Fruit fly (Drosophila melanogaster) whole organism, embryonic: ENCODE data around the gene nmdyn-D7.

Experiments
- Abd-B ChIP-seq: fragments of 200-800 bp; sonication (Bioruptor generic); optimal IDR thresholded peaks from 2 replicates; lab custom pipeline; 2018; ENCODE audit warnings: missing biosample characterization, mild to moderate bottlenecking, missing genetic modification characterization, moderate library complexity
- Awh ChIP-seq: fragments of 200-800 bp; sonication (Bioruptor generic); IDR thresholded peaks from 2 replicates; pipeline ENCODE4, ENCODE4 v1.3.6; 2022; ENCODE audit warnings: missing biosample characterization, missing genetic modification characterization
- B-H1 ChIP-seq: fragments of 200-800 bp; sonication (Bioruptor generic); IDR thresholded peaks from 3 replicates; pipeline ENCODE4 v1.3.6; 2022; ENCODE audit warnings: missing biosample characterization, missing genetic modification characterization
- Blimp-1 ChIP-seq: fragments of 200-800 bp; sonication (Bioruptor generic); optimal IDR thresholded peaks from 3 replicates; lab custom pipeline; 2018; ENCODE audit warnings: missing biosample characterization, missing genetic modification characterization, mild to moderate bottlenecking, moderate library complexity, missing genetic modification reagents
- CG11560 ChIP-seq: fragments of 200-800 bp; sonication (Bioruptor generic); IDR thresholded peaks from 3 replicates; pipeline ENCODE4 v1.3.6; 2022; ENCODE audit warnings: missing biosample characterization, missing genetic modification characterization
- CG16815 ChIP-seq: fragments of 200-800 bp; sonication (Bioruptor generic); optimal IDR thresholded peaks from 3 replicates; lab custom pipeline; 2017; ENCODE audit warnings: missing biosample characterization, mild to moderate bottlenecking, missing genetic modification characterization
- CG17912 ChIP-seq: fragments of 200-800 bp; sonication (Bioruptor generic); optimal IDR thresholded peaks from 2 replicates; lab custom pipeline; 2018; ENCODE audit warnings: missing biosample characterization, mild to moderate bottlenecking, missing genetic modification characterization
- CG2875 ChIP-seq: fragments of 200-800 bp; sonication (Bioruptor generic); optimal IDR thresholded peaks from 2 replicates; lab custom pipeline; 2017; ENCODE audit warnings: missing biosample characterization, mild to moderate bottlenecking, missing genetic modification characterization, missing genetic modification reagents
- CG30403 ChIP-seq: fragments of 200-800 bp; sonication (Bioruptor generic); optimal IDR thresholded peaks from 3 replicates; lab custom pipeline; 2016; ENCODE audit warnings: missing biosample characterization, missing genetic modification characterization
- CG31365 ChIP-seq: fragments of 200-800 bp; sonication (Bioruptor generic); optimal IDR thresholded peaks from 2 replicates; lab custom pipeline; 2018; ENCODE audit warnings: missing biosample characterization, mild to moderate bottlenecking, missing genetic modification characterization
- CG34224 ChIP-seq: fragments of 200-800 bp; sonication (Bioruptor generic); IDR thresholded peaks from 3 replicates; pipeline ENCODE4 v1.3.6; 2022; ENCODE audit warnings: missing biosample characterization, missing genetic modification characterization; ENCODE audit not compliant: partially characterized antibody
- CG4328 ChIP-seq: fragments of 200-800 bp; sonication (Bioruptor generic); optimal IDR thresholded peaks from 3 replicates; lab custom pipeline; 2017; ENCODE audit warnings: missing biosample characterization, missing genetic modification reagents, missing genetic modification characterization
- CG4707 ChIP-seq: fragments of 200-800 bp; sonication (Bioruptor generic); optimal IDR thresholded peaks from 2 replicates; lab custom pipeline; 2018; ENCODE audit warnings: missing biosample characterization, mild to moderate bottlenecking, missing genetic modification characterization, moderate library complexity
- CG6654 ChIP-seq: fragments of 200-800 bp; sonication (Bioruptor generic); optimal IDR thresholded peaks from 2 replicates; lab custom pipeline; 2017; ENCODE audit warnings: missing biosample characterization, mild to moderate bottlenecking, missing genetic modification characterization
- CG6689 ChIP-seq: fragments of 200-800 bp; sonication (Bioruptor generic); IDR thresholded peaks from 2 replicates; pipeline ENCODE4 v1.3.6; 2022; ENCODE audit warnings: missing biosample characterization, missing genetic modification characterization
- CG8089 ChIP-seq: fragments of 200-800 bp; sonication (Bioruptor generic); optimal IDR thresholded peaks from 3 replicates; lab custom pipeline; 2016; ENCODE audit warnings: missing biosample characterization, missing genetic modification characterization
- CG8388 ChIP-seq: fragments of 200-800 bp; sonication (Bioruptor generic); optimal IDR thresholded peaks from 2 replicates; lab custom pipeline; 2019; ENCODE audit warnings: missing biosample characterization, mild to moderate bottlenecking, missing genetic modification characterization, moderate library complexity
- CG9817 ChIP-seq: fragments of 200-800 bp; sonication (Bioruptor generic); optimal IDR thresholded peaks from 2 replicates; lab custom pipeline; 2018; ENCODE audit warnings: missing biosample characterization, mild to moderate bottlenecking, missing genetic modification characterization, moderate library complexity
- Dfd ChIP-seq, 2 experiments: fragments of >200 bp; optimal IDR thresholded peaks; 2 replicates each; lab custom pipeline; 2017; ENCODE audit warnings: missing biosample characterization in 2 of 2, missing genetic modification characterization in 2 of 2
- E2f2 ChIP-seq: fragments of 200-800 bp; sonication (Bioruptor generic); IDR thresholded peaks from 2 replicates; pipeline ENCODE4 v1.3.6; 2022; ENCODE audit warnings: missing biosample characterization, missing genetic modification characterization
- Eip74EF ChIP-seq, 2 experiments: fragments of 200-800 bp in 1 of 2; fragments of >200 bp in 1 of 2; sonication (Bioruptor generic) in 1 of 2; optimal IDR thresholded peaks; 2 replicates each; lab custom pipeline; 2017 to 2019; ENCODE audit warnings: missing biosample characterization in 2 of 2, missing genetic modification characterization in 2 of 2, mild to moderate bottlenecking in 1 of 2, moderate library complexity in 1 of 2
- HLH54F ChIP-seq: fragments of 200-800 bp; sonication (Bioruptor generic); optimal IDR thresholded peaks from 3 replicates; lab custom pipeline; 2016; ENCODE audit warnings: missing biosample characterization, missing genetic modification characterization
- Hand ChIP-seq: fragments of 200-800 bp; sonication (Bioruptor generic); optimal IDR thresholded peaks from 2 replicates; lab custom pipeline; 2017; ENCODE audit warnings: mild to moderate bottlenecking, missing biosample characterization, missing genetic modification reagents, missing genetic modification characterization
- MBD-R2 ChIP-seq: fragments of 200-800 bp; sonication (Bioruptor generic); IDR thresholded peaks from 2 replicates; pipeline ENCODE4 v1.3.6; 2022; ENCODE audit warnings: missing biosample characterization, missing genetic modification characterization
- MTF-1 ChIP-seq: fragments of 200-800 bp; sonication (Bioruptor generic); optimal IDR thresholded peaks from 2 replicates; lab custom pipeline; 2018; ENCODE audit warnings: missing biosample characterization, mild to moderate bottlenecking, missing genetic modification characterization, borderline replicate concordance
- NC2β ChIP-seq: fragments of 200-800 bp; sonication (Bioruptor generic); optimal IDR thresholded peaks from 2 replicates; lab custom pipeline; 2016; ENCODE audit warnings: missing biosample characterization, missing genetic modification characterization
- NfI ChIP-seq: fragments of 200-800 bp; sonication (Bioruptor generic); optimal IDR thresholded peaks from 3 replicates; lab custom pipeline; 2018; ENCODE audit warnings: missing biosample characterization, mild to moderate bottlenecking, missing genetic modification characterization, moderate library complexity
- Opbp ChIP-seq: fragments of 200-800 bp; sonication (Bioruptor generic); IDR thresholded peaks from 3 replicates; pipeline ENCODE4 v1.3.6; 2022; ENCODE audit warnings: missing biosample characterization, missing genetic modification characterization; ENCODE audit not compliant: partially characterized antibody
- Ravus ChIP-seq: fragments of 200-800 bp; sonication (Bioruptor generic); IDR thresholded peaks from 2 replicates; pipeline ENCODE4 v1.3.6; 2022; ENCODE audit warnings: missing biosample characterization, missing genetic modification characterization
- Rfx ChIP-seq: fragments of 200-800 bp; sonication (Bioruptor generic); IDR thresholded peaks from 2 replicates; pipeline ENCODE4 v1.3.6; 2022; ENCODE audit warnings: missing biosample characterization, missing genetic modification characterization
- TFAM ChIP-seq: fragments of 200-800 bp; sonication (Bioruptor generic); optimal IDR thresholded peaks from 2 replicates; lab custom pipeline; 2017; ENCODE audit warnings: missing biosample characterization, missing genetic modification characterization, inconsistent platforms
- amos ChIP-seq: fragments of 200-800 bp; sonication (Bioruptor generic); IDR thresholded peaks from 2 replicates; pipeline ENCODE4 v1.3.6; 2022; ENCODE audit warnings: missing biosample characterization, missing genetic modification characterization; ENCODE audit not compliant: partially characterized antibody
- cg ChIP-seq: fragments of 200-800 bp; sonication (Bioruptor generic); optimal IDR thresholded peaks from 3 replicates; lab custom pipeline; 2019; ENCODE audit warnings: missing biosample characterization, mild to moderate bottlenecking, missing genetic modification characterization, moderate library complexity
- crol ChIP-seq: fragments of 200-800 bp; sonication (Bioruptor generic); IDR thresholded peaks from 2 replicates; pipeline ENCODE4 v1.3.6; 2022; ENCODE audit warnings: missing biosample characterization, missing genetic modification characterization
- dmrt99B ChIP-seq: fragments of 200-800 bp; sonication (Bioruptor generic); optimal IDR thresholded peaks from 2 replicates; lab custom pipeline; 2018; ENCODE audit warnings: missing biosample characterization, mild to moderate bottlenecking, missing genetic modification characterization, moderate library complexity
- hbn ChIP-seq: fragments of 200-800 bp; sonication (Bioruptor generic); IDR thresholded peaks from 2 replicates; pipeline ENCODE4 v1.3.6; 2022; ENCODE audit warnings: missing biosample characterization, missing genetic modification characterization; ENCODE audit not compliant: partially characterized antibody
- jigr1 ChIP-seq: fragments of 200-800 bp; sonication (Bioruptor generic); IDR thresholded peaks from 3 replicates; pipeline ENCODE4 v1.3.6; 2022; ENCODE audit warnings: missing biosample characterization, missing genetic modification characterization
- kni ChIP-seq: fragments of 200-800 bp; sonication (Bioruptor generic); optimal IDR thresholded peaks from 3 replicates; lab custom pipeline; 2017; ENCODE audit warnings: mild to moderate bottlenecking, missing biosample characterization, missing genetic modification reagents, missing genetic modification characterization
- lbe ChIP-seq: fragments of 200-800 bp; sonication (Bioruptor generic); optimal IDR thresholded peaks from 2 replicates; lab custom pipeline; 2016; ENCODE audit warnings: missing biosample characterization, mild to moderate bottlenecking, missing genetic modification characterization
- mirr ChIP-seq: fragments of 200-800 bp; sonication (Bioruptor generic); optimal IDR thresholded peaks from 3 replicates; lab custom pipeline; 2018; ENCODE audit warnings: missing biosample characterization, mild to moderate bottlenecking, missing genetic modification characterization
- peb ChIP-seq: fragments of 200-800 bp; sonication (Bioruptor generic); IDR thresholded peaks from 2 replicates; pipeline ENCODE4 v1.3.6; 2022; ENCODE audit warnings: missing biosample characterization, missing genetic modification characterization
- pita ChIP-seq: fragments of 200-800 bp; sonication (Bioruptor generic); optimal IDR thresholded peaks from 2 replicates; lab custom pipeline; 2017; ENCODE audit warnings: missing biosample characterization, mild to moderate bottlenecking, missing genetic modification characterization
- pros ChIP-seq: fragments of 200-800 bp; sonication (Bioruptor generic); optimal IDR thresholded peaks from 3 replicates; lab custom pipeline; 2019; ENCODE audit warnings: missing biosample characterization, mild to moderate bottlenecking, missing genetic modification characterization, moderate library complexity
- sd ChIP-seq: fragments of 200-800 bp; sonication (Bioruptor generic); optimal IDR thresholded peaks from 3 replicates; lab custom pipeline; 2018; ENCODE audit warnings: missing biosample characterization, mild to moderate bottlenecking, missing genetic modification characterization, moderate library complexity
- sqz ChIP-seq: fragments of 200-800 bp; sonication (Bioruptor generic); optimal IDR thresholded peaks from 3 replicates; lab custom pipeline; 2018; ENCODE audit warnings: missing biosample characterization, mild to moderate bottlenecking, missing genetic modification characterization
- tio ChIP-seq: fragments of 200-800 bp; sonication (Bioruptor generic); optimal IDR thresholded peaks from 2 replicates; lab custom pipeline; 2017; ENCODE audit warnings: missing biosample characterization, missing genetic modification characterization, inconsistent platforms
- trh ChIP-seq: fragments of 200-800 bp; sonication (Bioruptor generic); optimal IDR thresholded peaks from 2 replicates; lab custom pipeline; 2016; ENCODE audit warnings: missing biosample characterization, missing genetic modification characterization
- tx ChIP-seq: fragments of 200-800 bp; sonication (Bioruptor generic); optimal IDR thresholded peaks from 2 replicates; lab custom pipeline; 2016; ENCODE audit warnings: missing biosample characterization, missing genetic modification characterization
- usp ChIP-seq: fragments of >200 bp; optimal IDR thresholded peaks from 2 replicates; lab custom pipeline; 2017; ENCODE audit warnings: missing biosample characterization, missing genetic modification characterization
- vnd ChIP-seq: fragments of 200-800 bp; sonication (Bioruptor generic); IDR thresholded peaks from 3 replicates; pipeline ENCODE4 v1.3.6; 2022; ENCODE audit warnings: missing biosample characterization, missing genetic modification characterization; ENCODE audit not compliant: partially characterized antibody

Gene nmdyn-D7

dm6 chr3R:9630633-9631095, 49.1 kb upstream of the nmdyn-D7 start, which contains the start of gene Calr (continued):
- no peak for TF ChIP-seq Rfx (GFP tag; lab: Robert Waterston, UW)
- no peak for TF ChIP-seq CG6654 (GFP tag; lab: Kevin White, UChicago)
- no peak for TF ChIP-seq Opbp
- no peak for TF ChIP-seq crol (GFP tag; lab: Robert Waterston, UW)
- TF ChIP-seq CG4328 (GFP tag; lab: Kevin White, UChicago), result peak; percentile 31
- TF ChIP-seq MTF-1 (GFP tag; lab: Kevin White, UChicago), result peak; percentile 37
- no peak for TF ChIP-seq CG34224 (GFP tag; lab: Robert Waterston, UW)
- no peak for TF ChIP-seq tx (GFP tag; lab: Kevin White, UChicago)
- no peak for TF ChIP-seq amos (GFP tag; lab: Robert Waterston, UW)
- TF ChIP-seq NfI (GFP tag; lab: Kevin White, UChicago), result peak; percentile 58
- TF ChIP-seq CG9817 (tag; lab: Kevin White, UChicago), result no peak
- no peak for TF ChIP-seq cg (GFP tag; lab: Kevin White, UChicago)
- peak; percentile 60 for TF ChIP-seq lbe (GFP tag; lab: Kevin White, UChicago)
- TF ChIP-seq CG2875 (GFP tag; lab: Kevin White, UChicago), result peak; percentile 52
- no peak for TF ChIP-seq Dfd (GFP tag; optimal IDR thresholded peaks at IDR 0.05; lab: Kevin White, UChicago)
- no peak for TF ChIP-seq TFAM (GFP tag; lab: Kevin White, UChicago)
- no peak for TF ChIP-seq pita (GFP tag; lab: Kevin White, UChicago)
- no peak for TF ChIP-seq jigr1 (GFP tag; lab: Robert Waterston, UW)
- TF ChIP-seq mirr (GFP tag; lab: Kevin White, UChicago), result peak; percentile 77
- no peak for TF ChIP-seq trh
- no peak for TF ChIP-seq Blimp-1
- no peak for TF ChIP-seq Ravus
- TF ChIP-seq CG31365, result peak; percentile 43
- peak; percentile 54 for TF ChIP-seq sqz (GFP tag; lab: Kevin White, UChicago)
- no peak for TF ChIP-seq CG16815
- no peak for TF ChIP-seq E2f2 (GFP tag; lab: Robert Waterston, UW)
- no peak for TF ChIP-seq usp (GFP tag; lab: Kevin White, UChicago)
- TF ChIP-seq pros (GFP tag; lab: Kevin White, UChicago), result peak; percentile 53
- TF ChIP-seq CG17912, result peak; percentile 60
- TF ChIP-seq sd (tag; lab: Kevin White, UChicago), result peak; percentile 64
- TF ChIP-seq CG4707 (GFP tag; lab: Kevin White, UChicago), result peak; percentile 27
- TF ChIP-seq CG11560 (tag; lab: Robert Waterston, UW), result no peak
- peak; percentile 14 for TF ChIP-seq CG8388
- no peak for TF ChIP-seq Abd-B
- no peak for TF ChIP-seq Awh (GFP tag; lab: Robert Waterston, UW)
- no peak for TF ChIP-seq Eip74EF (GFP tag; optimal IDR thresholded peaks at IDR 0.05; lab: Kevin White, UChicago)
- no peak for TF ChIP-seq hbn
- TF ChIP-seq Hand (GFP tag; lab: Kevin White, UChicago), result no peak
- TF ChIP-seq CG8089 (GFP tag; lab: Kevin White, UChicago), result no peak
- peak; percentile 61 for TF ChIP-seq kni
- TF ChIP-seq tio (GFP tag; lab: Kevin White, UChicago), result no peak
- TF ChIP-seq HLH54F (GFP tag; lab: Kevin White, UChicago), result no peak
- TF ChIP-seq CG6689, result no peak
- no peak for TF ChIP-seq dmrt99B
- peak; percentile 52 for TF ChIP-seq NC2β (GFP tag; lab: Kevin White, UChicago)
- no peak for TF ChIP-seq B-H1 (GFP tag; lab: Robert Waterston, UW)
- TF ChIP-seq CG30403 (GFP tag; lab: Kevin White, UChicago), result no peak
- no peak for TF ChIP-seq vnd (GFP tag; lab: Robert Waterston, UW)
- TF ChIP-seq MBD-R2 (GFP tag; lab: Robert Waterston, UW), result no peak
- TF ChIP-seq peb, result no peak
